Worm (Caenorhabditis elegans) whole organism, mixed stage, embryonic: ENCODE data around the gene hpx-2.

Experiments used
- M03D4.4 ChIP-seq: sonication (generic microtip); optimal IDR thresholded peaks from 2 replicates; lab custom pipeline; 2017; ENCODE audit warnings: mild to moderate bottlenecking, missing genetic modification characterization, missing compliant biosample characterization
- blmp-1 ChIP-seq: fragments of 150-350 bp; optimal IDR thresholded peaks from 2 replicates; lab custom pipeline; 2014; ENCODE audit warnings: missing biosample characterization, missing genetic modification characterization
- ces-1 ChIP-seq: fragments of 150-350 bp; optimal IDR thresholded peaks from 2 replicates; lab custom pipeline; 2014; ENCODE audit warnings: missing biosample characterization, missing genetic modification reagents, missing genetic modification characterization
- drap-1 ChIP-seq: fragments of 200-800 bp; sonication (Bioruptor generic); optimal IDR thresholded peaks from 3 replicates; lab custom pipeline; 2018; ENCODE audit warnings: mild to moderate bottlenecking, missing genetic modification characterization, missing compliant biosample characterization
- lsy-2 ChIP-seq: fragments of 150-350 bp; optimal IDR thresholded peaks from 2 replicates; lab custom pipeline; 2014; ENCODE audit warnings: missing biosample characterization, missing genetic modification characterization
- nhr-12 ChIP-seq: fragments of 150-350 bp; optimal IDR thresholded peaks from 2 replicates; lab custom pipeline; 2014; ENCODE audit warnings: missing biosample characterization, missing genetic modification characterization
- nhr-28 ChIP-seq: fragments of 150-350 bp; optimal IDR thresholded peaks from 2 replicates; lab custom pipeline; 2014; ENCODE audit warnings: missing biosample characterization, missing genetic modification characterization
- nhr-76 ChIP-seq: sonication (generic microtip); optimal IDR thresholded peaks from 2 replicates; lab custom pipeline; 2017; ENCODE audit warnings: missing biosample characterization, missing genetic modification characterization
- pha-4 ChIP-seq: fragments of 150-350 bp; optimal IDR thresholded peaks from 2 replicates; lab custom pipeline; 2018; ENCODE audit warnings: missing biosample characterization, missing genetic modification reagents, missing genetic modification characterization
- snpc-4 ChIP-seq: fragments of 150-350 bp; optimal IDR thresholded peaks from 2 replicates; lab custom pipeline; 2014; ENCODE audit warnings: missing biosample characterization, missing genetic modification characterization
- unc-120 ChIP-seq: sonication (generic microtip); optimal IDR thresholded peaks from 2 replicates; lab custom pipeline; 2017; ENCODE audit warnings: missing genetic modification characterization, missing compliant biosample characterization; ENCODE audit not compliant: poor library complexity, severe bottlenecking
- unc-62 ChIP-seq: fragments of 150-350 bp; optimal IDR thresholded peaks from 2 replicates; lab custom pipeline; 2014; ENCODE audit warnings: missing biosample characterization, missing genetic modification reagents, missing genetic modification characterization
- zip-8 ChIP-seq: fragments of 150-350 bp; optimal IDR thresholded peaks from 2 replicates; lab custom pipeline; 2014; ENCODE audit warnings: missing biosample characterization, missing genetic modification characterization

DNA sequence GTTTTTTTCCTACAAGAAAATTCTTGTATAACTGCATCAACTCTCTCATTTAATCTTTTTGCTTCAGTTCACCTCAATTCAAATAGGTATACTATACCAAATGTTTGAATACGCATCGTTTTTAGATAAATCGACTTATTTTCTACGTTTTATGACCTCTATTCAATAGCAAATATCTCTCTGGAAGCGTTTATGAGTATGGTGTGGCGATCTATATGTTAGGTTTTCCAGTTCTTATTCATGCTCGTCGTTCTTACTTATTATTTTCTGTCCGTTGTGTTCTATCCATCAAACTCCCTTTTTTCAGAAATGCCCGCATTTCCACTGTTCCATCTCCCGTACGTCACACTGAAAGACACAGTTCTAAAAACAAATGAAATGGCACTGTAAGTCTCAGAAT, 30.3 kb downstream of the hpx-2 start, which contains the start of gene T22G5.3:
- TF ChIP-seq lsy-2 (no peak), nhr-12 (tag; lab: Kevin White, UChicago) (no peak), drap-1 (GFP tag; lab: Kevin White, UChicago) (no peak), M03D4.4 (no peak), ces-1 (GFP tag; lab: Kevin White, UChicago) (no peak), nhr-76 (tag; lab: Kevin White, UChicago) (no peak), pha-4 (tag; lab: Kevin White, UChicago) (no peak), unc-120 (no peak), unc-62 (GFP tag; lab: Kevin White, UChicago) (no peak), nhr-28 (tag; lab: Kevin White, UChicago) (no peak), zip-8 (tag; lab: Kevin White, UChicago) (no peak), blmp-1 (tag; lab: Kevin White, UChicago) (no peak), snpc-4 (tag; lab: Kevin White, UChicago) (no peak)
